Worm (Caenorhabditis elegans): Measurements from ENCODE around the gene mtl-2.

mtl-2 gene

ce11 chrV:14012002-14012554 lies 6.4 kb downstream of the mtl-2 start, which contains the start of the genes ddx-17 and aip-1 (continued):
- TF ChIP-seq T20F7.1 (GFP tag; optimal IDR thresholded peaks at IDR 0.05) (peak; percentile 72), F44E2.7 (GFP tag; IDR thresholded peaks at IDR 0.05) (no peak), ztf-7 (tag; optimal IDR thresholded peaks at IDR 0.05) (peak; percentile 12), pqm-1 (tag; optimal IDR thresholded peaks at IDR 0.05) (no peak), jun-1 (tag; optimal IDR thresholded peaks at IDR 0.05) (no peak), ces-1 (GFP tag; optimal IDR thresholded peaks at IDR 0.05) (no peak), nhr-41 (GFP tag; IDR thresholded peaks at IDR 0.05) (no peak)

ce11 chrV:14011427-14011826 lies 7.0 kb downstream of the mtl-2 start:
- TF ChIP-seq jun-1 (tag; optimal IDR thresholded peaks at IDR 0.05) (no peak), vab-7 (GFP tag; IDR thresholded peaks at IDR 0.05) (0 out of 2 replicates have a peak, but pooled peaks have one; percentile 6), set-16 (GFP tag; IDR thresholded peaks at IDR 0.05) (peak; percentile 96), egl-43 (GFP tag; IDR thresholded peaks at IDR 0.05) (0 out of 2 replicates have a peak, but pooled peaks have one; percentile 40), saeg-2 (GFP tag; IDR thresholded peaks at IDR 0.05) (0 out of 2 replicates have a peak, but pooled peaks have one; percentile 25)

DNA sequence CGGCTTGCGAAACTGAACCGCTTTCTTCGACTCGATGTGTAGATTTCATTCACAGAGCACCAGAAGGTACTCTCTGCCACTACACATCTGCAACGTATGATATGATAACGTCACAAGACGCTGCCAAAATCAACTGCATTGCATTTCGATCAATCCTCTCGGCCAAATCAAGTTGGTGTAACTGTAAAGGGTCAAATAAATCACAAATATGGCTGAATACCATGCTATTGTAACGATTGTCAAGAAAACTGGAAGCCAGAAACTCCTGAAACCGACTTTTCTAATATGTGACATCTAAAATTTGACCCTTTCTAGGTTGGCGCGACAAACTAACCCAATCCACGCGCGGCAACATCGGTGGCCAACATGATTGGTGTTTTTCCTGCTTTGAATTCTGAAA lies 8.5 kb downstream of the mtl-2 start:
- TF ChIP-seq nhr-48 (tag; optimal IDR thresholded peaks at IDR 0.05), result no peak
- no peak for TF ChIP-seq nhr-42 (GFP tag; IDR thresholded peaks at IDR 0.05)
- no peak for TF ChIP-seq ceh-82 (tag; optimal IDR thresholded peaks at IDR 0.05)
- TF ChIP-seq jun-1 (tag; optimal IDR thresholded peaks at IDR 0.05), result no peak
- TF ChIP-seq lin-15B (tag; optimal IDR thresholded peaks at IDR 0.05), result no peak
- TF ChIP-seq daf-12 (tag; optimal IDR thresholded peaks at IDR 0.05), result no peak
- TF ChIP-seq dmd-9 (GFP tag; IDR thresholded peaks at IDR 0.05), result no peak
- no peak for TF ChIP-seq zfp-2 (tag; optimal IDR thresholded peaks at IDR 0.05)
- no peak for TF ChIP-seq lin-29 (GFP tag; IDR thresholded peaks at IDR 0.05)
- TF ChIP-seq aha-1 (tag), result no peak

ce11 chrV:14008353-14008859 lies 10.1 kb downstream of the mtl-2 start:
- TF ChIP-seq pqm-1 (tag; optimal IDR thresholded peaks at IDR 0.05) (peak; percentile 26), mes-2 (tag; optimal IDR thresholded peaks at IDR 0.05; ENCODE audit: poor library complexity, severe bottlenecking) (peak; percentile 58), tra-1 (GFP tag; IDR thresholded peaks at IDR 0.05) (no peak), hlh-30 (tag; optimal IDR thresholded peaks at IDR 0.05; ENCODE audit: insufficient read depth) (peak; percentile 25), Y75B8A.6 (GFP tag; IDR thresholded peaks at IDR 0.05) (no peak), daf-19 (GFP tag; conservative IDR thresholded peaks at IDR 0.05) (peak; percentile 58; the same call in 1 of the 2 replicates), dmd-6 (GFP tag; IDR thresholded peaks at IDR 0.05) (peak; percentile 62; the same call in 1 of the 2 replicates), madf-5 (GFP tag; IDR thresholded peaks at IDR 0.05) (no peak), lin-38 (GFP tag; IDR thresholded peaks at IDR 0.05) (peak; percentile 47), lsy-2 (tag; optimal IDR thresholded peaks at IDR 0.05) (peak in 1 of 2 experiments; percentile 76), ama-1 (optimal IDR thresholded peaks at IDR 0.05) (peak; percentile 90), aha-1 (tag) (peak; percentile 98), mxl-3 (GFP tag; optimal IDR thresholded peaks at IDR 0.05) (no peak), ZK337.2 (GFP tag; IDR thresholded peaks at IDR 0.05) (no peak), ztf-11 (tag; optimal IDR thresholded peaks at IDR 0.05) (no peak), mep-1 (tag; optimal IDR thresholded peaks at IDR 0.05) (peak; percentile 21), dve-1 (tag; optimal IDR thresholded peaks at IDR 0.05; ENCODE audit: insufficient read depth) (peak; percentile 87), zfp-3 (GFP tag; conservative IDR thresholded peaks at IDR 0.05) (peak; percentile 72), nhr-6 (tag; optimal IDR thresholded peaks at IDR 0.05) (peak; percentile 69), spr-3 (GFP tag; optimal IDR thresholded peaks at IDR 0.05) (peak; percentile 14), F44E2.7 (GFP tag; IDR thresholded peaks at IDR 0.05) (no peak), nhr-76 (tag; optimal IDR thresholded peaks at IDR 0.05) (no peak), pha-4 (GFP tag; IDR thresholded peaks at IDR 0.05) (peak; percentile 35; the same call in 1 of the 2 replicates), pha-4 (tag; optimal IDR thresholded peaks at IDR 0.05) (no peak), dpl-1 (GFP tag; optimal IDR thresholded peaks at IDR 0.05) (peak; percentile 46), F49E8.2 (tag; optimal IDR thresholded peaks at IDR 0.05; ENCODE audit: borderline replicate concordance) (peak; percentile 14), ctbp-1 (GFP tag; IDR thresholded peaks at IDR 0.05) (0 out of 2 replicates have a peak, but pooled peaks have one; percentile 13), ztf-7 (tag; optimal IDR thresholded peaks at IDR 0.05) (no peak), php-3 (GFP tag; IDR thresholded peaks at IDR 0.05) (no peak)
